Worm (Caenorhabditis elegans) whole organism, L3 larva: ENCODE measurements around the gene C34C6.10.

Source experiments
- R02D3.7 ChIP-seq: fragments of 150-350 bp; optimal IDR thresholded peaks from 2 replicates; lab custom pipeline; 2014; ENCODE audit warnings: missing biosample characterization, missing genetic modification characterization
- ZK546.5 ChIP-seq: sonication (generic microtip); optimal IDR thresholded peaks from 2 replicates; lab custom pipeline; 2017; ENCODE audit warnings: missing biosample characterization, missing genetic modification characterization
- ama-1 ChIP-seq: fragments of 150-350 bp; optimal IDR thresholded peaks from 2 replicates; lab custom pipeline; 2018
- ceh-16 ChIP-seq: sonication (generic microtip); optimal IDR thresholded peaks from 2 replicates; lab custom pipeline; 2017; ENCODE audit warnings: missing biosample characterization, missing genetic modification characterization
- ceh-28 ChIP-seq: fragments of 150-350 bp; optimal IDR thresholded peaks from 2 replicates; lab custom pipeline; 2014; ENCODE audit warnings: missing biosample characterization, missing genetic modification reagents, missing genetic modification characterization
- ceh-82 ChIP-seq: fragments of 150-350 bp; optimal IDR thresholded peaks from 2 replicates; lab custom pipeline; 2014; ENCODE audit warnings: missing biosample characterization, missing genetic modification characterization
- ceh-9 ChIP-seq: sonication (generic microtip); optimal IDR thresholded peaks from 2 replicates; lab custom pipeline; 2018; ENCODE audit warnings: missing biosample characterization, missing genetic modification characterization
- egl-27 ChIP-seq: sonication (generic microtip); optimal IDR thresholded peaks from 4 replicates; lab custom pipeline; 2017; ENCODE audit warnings: missing biosample characterization, missing genetic modification reagents, missing genetic modification characterization
- egl-5 ChIP-seq: fragments of 150-350 bp; optimal IDR thresholded peaks from 2 replicates; lab custom pipeline; 2017; ENCODE audit warnings: missing biosample characterization, missing genetic modification reagents, missing genetic modification characterization, inconsistent platforms
- elt-1 ChIP-seq: fragments of 150-350 bp; optimal IDR thresholded peaks from 2 replicates; lab custom pipeline; 2014; ENCODE audit warnings: missing biosample characterization, missing genetic modification characterization
- elt-2 ChIP-seq: sonication (generic microtip); optimal IDR thresholded peaks from 2 replicates; lab custom pipeline; 2016; ENCODE audit warnings: missing genetic modification reagents, mild to moderate bottlenecking, missing genetic modification characterization, missing compliant biosample characterization
- elt-3 ChIP-seq, 3 experiments: fragments of 150-350 bp in 1 of 3; sonication (generic microtip) in 2 of 3; optimal IDR thresholded peaks; 2 replicates in 2 of 3; 4 replicates in 1 of 3; lab custom pipeline; 2014 to 2017; ENCODE audit warnings: missing biosample characterization in 3 of 3, missing genetic modification characterization in 3 of 3
- fkh-10 ChIP-seq: sonication (generic microtip); optimal IDR thresholded peaks from 2 replicates; lab custom pipeline; 2017; ENCODE audit warnings: missing biosample characterization, missing genetic modification reagents, missing genetic modification characterization
- fkh-2 ChIP-seq: fragments of 150-350 bp; optimal IDR thresholded peaks from 2 replicates; lab custom pipeline; 2014; ENCODE audit warnings: missing biosample characterization, missing genetic modification reagents, missing genetic modification characterization
- fos-1 ChIP-seq: fragments of 150-350 bp; optimal IDR thresholded peaks from 2 replicates; lab custom pipeline; 2014; ENCODE audit warnings: missing biosample characterization, missing genetic modification characterization
- hmg-11 ChIP-seq: sonication (generic microtip); optimal IDR thresholded peaks from 2 replicates; lab custom pipeline; 2016; ENCODE audit warnings: missing genetic modification characterization, missing compliant biosample characterization
- jun-1 ChIP-seq: fragments of 150-350 bp; optimal IDR thresholded peaks from 2 replicates; lab custom pipeline; 2014; ENCODE audit warnings: missing biosample characterization, missing genetic modification reagents, missing genetic modification characterization
- lin-15B ChIP-seq: fragments of 150-350 bp; optimal IDR thresholded peaks from 2 replicates; lab custom pipeline; 2014; ENCODE audit warnings: missing biosample characterization, missing genetic modification characterization
- lin-39 ChIP-seq: fragments of 150-350 bp; optimal IDR thresholded peaks from 2 replicates; lab custom pipeline; 2018; ENCODE audit warnings: missing biosample characterization, missing genetic modification reagents, missing genetic modification characterization
- lsy-12 ChIP-seq: sonication (generic microtip); optimal IDR thresholded peaks from 2 replicates; lab custom pipeline; 2016; ENCODE audit warnings: mild to moderate bottlenecking, missing genetic modification characterization, missing compliant biosample characterization
- mml-1 ChIP-seq: fragments of 150-350 bp; sonication (generic microtip); optimal IDR thresholded peaks from 3 replicates; lab custom pipeline; 2014; ENCODE audit warnings: missing biosample characterization, missing genetic modification characterization
- nfya-1 ChIP-seq: sonication (generic microtip); optimal IDR thresholded peaks from 2 replicates; lab custom pipeline; 2017; ENCODE audit warnings: missing genetic modification characterization, mild to moderate bottlenecking, missing compliant biosample characterization, antibody characterized with exemption, moderate library complexity; ENCODE audit not compliant: insufficient read depth
- nhr-11 ChIP-seq: fragments of 150-350 bp; optimal IDR thresholded peaks from 2 replicates; lab custom pipeline; 2014; ENCODE audit warnings: missing biosample characterization, missing genetic modification characterization
- nhr-23 ChIP-seq: fragments of 150-350 bp; optimal IDR thresholded peaks from 2 replicates; lab custom pipeline; 2014; ENCODE audit warnings: missing biosample characterization, missing genetic modification reagents, missing genetic modification characterization
- nhr-25 ChIP-seq: sonication (generic microtip); optimal IDR thresholded peaks from 2 replicates; lab custom pipeline; 2017; ENCODE audit warnings: missing biosample characterization, missing genetic modification characterization
- nhr-28 ChIP-seq: fragments of 150-350 bp; optimal IDR thresholded peaks from 2 replicates; lab custom pipeline; 2014; ENCODE audit warnings: missing biosample characterization, missing genetic modification characterization
- nhr-43 ChIP-seq: sonication (generic microtip); optimal IDR thresholded peaks from 2 replicates; lab custom pipeline; 2016; ENCODE audit warnings: mild to moderate bottlenecking, missing genetic modification characterization, missing compliant biosample characterization; ENCODE audit not compliant: poor library complexity, severe bottlenecking
- nhr-67 ChIP-seq: fragments of 150-350 bp; optimal IDR thresholded peaks from 2 replicates; lab custom pipeline; 2014; ENCODE audit warnings: missing biosample characterization, missing genetic modification characterization
- nhr-76 ChIP-seq: fragments of 150-350 bp; sonication (generic microtip); optimal IDR thresholded peaks from 5 replicates; lab custom pipeline; 2014; ENCODE audit warnings: missing biosample characterization, missing genetic modification characterization
- nhr-77 ChIP-seq: fragments of 150-350 bp; optimal IDR thresholded peaks from 2 replicates; lab custom pipeline; 2014; ENCODE audit warnings: missing biosample characterization, missing genetic modification characterization
- pqm-1 ChIP-seq: fragments of 150-350 bp; optimal IDR thresholded peaks from 2 replicates; lab custom pipeline; 2017; ENCODE audit warnings: missing biosample characterization, missing genetic modification characterization, inconsistent platforms
- sea-2 ChIP-seq: fragments of 150-350 bp; sonication (generic microtip); optimal IDR thresholded peaks from 4 replicates; lab custom pipeline; 2014; ENCODE audit warnings: missing biosample characterization, missing genetic modification reagents, missing genetic modification characterization
- skn-1 ChIP-seq: fragments of 150-350 bp; optimal IDR thresholded peaks from 2 replicates; lab custom pipeline; 2014; ENCODE audit warnings: missing biosample characterization, missing genetic modification characterization
- snpc-4 ChIP-seq: fragments of 150-350 bp; optimal IDR thresholded peaks from 2 replicates; lab custom pipeline; 2014; ENCODE audit warnings: missing biosample characterization, missing genetic modification characterization
- unc-39 ChIP-seq: sonication (generic microtip); optimal IDR thresholded peaks from 4 replicates; lab custom pipeline; 2017; ENCODE audit warnings: missing biosample characterization, missing genetic modification characterization
- unc-62 ChIP-seq: fragments of 150-350 bp; sonication (generic microtip); optimal IDR thresholded peaks from 4 replicates; lab custom pipeline; 2014; ENCODE audit warnings: missing biosample characterization, missing genetic modification reagents, missing genetic modification characterization
- zag-1 ChIP-seq: fragments of 150-350 bp; optimal IDR thresholded peaks from 2 replicates; lab custom pipeline; 2014; ENCODE audit warnings: missing biosample characterization, missing genetic modification characterization
- ztf-11 ChIP-seq: fragments of 150-350 bp; optimal IDR thresholded peaks from 2 replicates; lab custom pipeline; 2014; ENCODE audit warnings: missing biosample characterization, missing genetic modification characterization
- ztf-4 ChIP-seq: fragments of 150-350 bp; optimal IDR thresholded peaks from 2 replicates; lab custom pipeline; 2014; ENCODE audit warnings: missing biosample characterization, missing genetic modification characterization

C34C6.10 gene

DNA sequence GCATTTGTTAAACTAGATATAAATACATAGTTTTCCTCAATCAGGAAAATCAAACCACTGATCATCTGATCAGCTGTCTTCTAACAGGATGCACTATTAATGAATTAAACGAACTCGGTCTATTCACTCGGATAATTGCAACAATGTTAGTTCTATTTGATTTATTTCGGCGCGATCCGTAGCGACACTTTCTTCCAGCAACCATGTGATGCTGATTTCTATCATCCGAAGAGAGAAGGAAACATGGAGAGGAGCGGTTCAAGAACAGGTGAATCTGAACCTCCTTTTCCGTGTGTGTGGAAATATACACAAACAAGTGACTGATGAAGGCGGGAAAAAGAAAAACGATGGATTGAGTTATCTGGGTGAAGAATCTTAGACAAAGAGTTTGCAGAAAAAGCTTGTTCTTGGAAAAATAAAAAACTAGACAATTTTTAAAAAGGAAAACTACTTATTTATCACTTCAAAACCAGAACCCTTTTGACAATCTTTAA lies 36.1 kb upstream of the C34C6.10 start:
- TF ChIP-seq nhr-43, result peak; percentile 53
- no peak for TF ChIP-seq skn-1 (tag; lab: Kevin White, UChicago)
- TF ChIP-seq elt-1 (tag; lab: Kevin White, UChicago), result peak; percentile 37

DNA sequence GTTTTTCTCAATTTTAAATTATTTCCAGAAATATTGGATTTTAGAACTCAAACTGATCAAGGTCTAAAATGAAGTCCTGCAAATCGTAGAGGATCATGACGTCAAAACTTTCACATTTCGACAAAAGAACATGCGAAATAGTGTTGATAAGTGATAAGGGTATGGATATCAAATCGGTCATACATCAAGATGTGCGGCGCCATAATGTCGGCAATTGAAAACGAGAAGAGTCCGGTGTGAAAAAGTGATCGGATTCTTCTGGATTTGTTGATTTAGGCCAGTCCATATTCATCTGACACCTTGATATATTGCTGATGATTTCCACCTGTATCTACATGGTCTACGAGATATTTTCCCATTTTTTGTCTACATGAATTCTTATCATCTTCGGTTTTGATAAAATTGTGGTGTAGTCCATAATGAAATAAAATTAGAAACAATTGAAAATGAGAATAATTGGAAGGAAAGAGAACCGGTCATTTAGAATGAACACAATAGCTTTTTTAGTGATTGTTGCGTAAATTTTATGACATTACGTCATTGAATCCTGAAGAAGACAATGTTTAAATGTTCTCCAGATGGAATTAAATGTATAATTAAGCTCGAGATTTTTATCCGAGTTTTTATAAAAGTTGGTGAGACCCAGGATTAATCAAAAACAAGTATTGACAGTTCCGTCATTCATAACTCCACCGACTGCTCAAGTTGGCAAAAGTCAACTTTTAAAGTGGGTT lies 35.4 kb upstream of the C34C6.10 start:
- TF ChIP-seq nhr-23 (tag; lab: Kevin White, UChicago) (peak; percentile 37), nhr-43 (peak; percentile 62), jun-1 (tag; lab: Kevin White, UChicago) (no peak), skn-1 (tag; lab: Kevin White, UChicago) (no peak)

DNA sequence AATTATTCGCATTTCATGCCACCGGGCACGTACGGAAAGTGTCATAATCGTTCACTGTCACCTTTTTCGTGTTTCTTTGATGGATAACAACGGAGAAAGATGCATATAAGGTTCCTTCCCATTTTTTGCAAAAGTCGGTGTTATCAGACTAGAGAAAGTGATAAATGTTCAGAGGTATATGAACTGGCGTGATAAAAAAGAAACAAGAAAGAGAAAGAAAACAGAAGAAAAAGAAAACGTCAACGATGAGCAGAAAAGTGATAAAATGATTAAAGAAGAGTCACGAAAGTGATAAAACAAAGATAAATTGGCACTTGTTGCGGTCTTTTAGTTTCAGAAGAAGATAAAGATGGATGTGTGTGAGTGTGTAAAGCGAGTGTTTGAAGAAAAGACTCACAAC lies 34.6 kb upstream of the C34C6.10 start:
- TF ChIP-seq fkh-2, result no peak
- no peak for TF ChIP-seq nhr-77
- peak in 1 of 3 experiments; percentile 75 for TF ChIP-seq elt-3 (tag; optimal IDR thresholded peaks at IDR 0.05; lab: Kevin White, UChicago)
- no peak for TF ChIP-seq nhr-76 (tag; lab: Kevin White, UChicago)
- no peak for TF ChIP-seq elt-1 (tag; lab: Kevin White, UChicago)
- TF ChIP-seq nhr-67 (tag; lab: Kevin White, UChicago), result no peak
- TF ChIP-seq egl-5 (tag; lab: Kevin White, UChicago), result peak; percentile 6
- TF ChIP-seq nhr-25 (tag; lab: Kevin White, UChicago), result peak; percentile 5
- TF ChIP-seq snpc-4 (tag; lab: Kevin White, UChicago), result no peak
- no peak for TF ChIP-seq unc-62
- no peak for TF ChIP-seq R02D3.7 (tag; lab: Kevin White, UChicago)
- no peak for TF ChIP-seq egl-27
- TF ChIP-seq zag-1 (tag; lab: Kevin White, UChicago), result no peak
- TF ChIP-seq ztf-11 (tag; lab: Kevin White, UChicago), result no peak

DNA sequence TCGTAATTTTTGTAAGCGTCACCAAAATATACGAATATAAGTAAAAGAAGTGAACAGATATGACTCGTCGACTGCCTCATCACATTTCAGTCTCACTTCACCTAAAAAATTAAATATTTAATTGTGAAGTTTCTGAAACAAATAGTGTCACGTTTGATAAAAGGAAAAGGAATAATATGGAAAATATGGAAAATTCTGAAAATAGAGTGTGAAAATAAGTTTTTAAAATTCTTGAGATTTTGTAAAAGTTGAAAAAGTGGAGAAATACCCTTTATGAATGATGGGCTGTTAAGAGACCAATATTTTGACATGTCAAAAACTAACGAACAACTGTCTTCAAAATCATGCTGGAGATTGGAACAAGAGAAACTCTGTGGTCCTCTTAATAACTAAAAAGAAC lies 31.0 kb upstream of the C34C6.10 start, which contains the start of gene T01B7.9:
T01B7.9 (minus strand) TSS at position 101 of the 400 bp plus-strand sequence.
- TF ChIP-seq ceh-82 (tag; lab: Kevin White, UChicago), result no peak
- no peak for TF ChIP-seq ceh-9 (tag; lab: Kevin White, UChicago)
- TF ChIP-seq fkh-10 (GFP tag; lab: Kevin White, UChicago), result no peak
- no peak for TF ChIP-seq fos-1 (tag; lab: Kevin White, UChicago)
- no peak for TF ChIP-seq lin-15B (tag; lab: Kevin White, UChicago)
- TF ChIP-seq lin-39 (tag; lab: Kevin White, UChicago), result no peak
- no peak for TF ChIP-seq hmg-11 (tag; lab: Kevin White, UChicago)
- TF ChIP-seq ceh-16, result no peak
- TF ChIP-seq elt-2 (tag; lab: Kevin White, UChicago), result no peak

DNA sequence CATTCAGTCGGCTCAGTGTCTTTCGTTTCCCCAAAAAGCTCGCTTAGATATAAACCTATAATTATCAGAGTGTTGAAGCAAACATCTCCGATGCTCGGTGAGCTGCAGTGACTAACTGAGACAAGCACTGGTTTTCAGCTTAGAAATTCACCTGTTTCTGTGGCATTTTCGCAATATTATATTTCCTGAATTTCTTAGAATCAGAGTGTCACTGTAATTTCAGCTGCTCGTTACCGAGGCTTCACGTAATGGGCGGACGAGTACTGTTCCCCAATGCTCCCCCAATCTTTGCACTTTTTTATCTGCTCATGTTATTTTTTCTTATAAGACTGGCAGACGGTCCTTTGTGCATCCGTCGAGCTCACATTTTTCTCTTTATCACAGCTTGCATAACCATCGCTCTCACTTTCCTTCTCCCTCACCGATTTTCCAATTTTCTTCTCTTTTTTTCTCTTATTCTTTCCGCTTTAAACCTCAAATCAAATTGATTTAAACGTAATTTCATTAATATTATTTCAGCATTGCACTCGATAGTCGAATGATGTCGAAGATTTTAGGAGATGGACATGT lies 26.4 kb upstream of the C34C6.10 start, which contains the start of gene trcs-2:
trcs-2 (plus strand) TSS at position 520 of the 570 bp plus-strand sequence.
- TF ChIP-seq zag-1 (tag; lab: Kevin White, UChicago) (no peak), unc-39 (tag; lab: Kevin White, UChicago) (no peak), ceh-16 (no peak), R02D3.7 (tag; lab: Kevin White, UChicago) (no peak)
- TF ChIP-seq, all 47 proteins: peak for 0

DNA sequence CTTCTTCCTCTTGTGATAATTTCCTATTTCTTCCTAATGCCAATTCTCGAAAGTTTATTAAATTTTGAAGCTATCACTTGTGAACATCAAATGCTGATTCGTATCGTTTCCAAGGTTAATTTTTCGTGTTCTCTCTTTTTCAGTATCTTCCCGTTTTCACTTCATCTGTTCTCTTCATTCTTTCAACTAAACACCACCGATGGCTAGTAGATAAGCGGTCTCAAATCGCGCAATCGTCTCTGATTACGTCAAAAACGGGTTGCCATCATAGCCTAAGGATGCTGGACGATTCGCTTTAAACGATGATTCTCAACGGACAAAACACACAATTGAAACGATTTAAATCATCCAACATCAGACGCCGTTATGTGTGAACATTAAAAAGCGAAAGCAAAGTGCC lies 21.9 kb upstream of the C34C6.10 start:
- TF ChIP-seq nhr-76 (tag; lab: Kevin White, UChicago) (no peak), nfya-1 (tag; lab: Kevin White, UChicago) (no peak), nhr-23 (tag; lab: Kevin White, UChicago) (peak; percentile 66), elt-3 (tag; optimal IDR thresholded peaks at IDR 0.05; lab: Kevin White, UChicago) (no peak), sea-2 (GFP tag; lab: Kevin White, UChicago) (no peak), ama-1 (no peak), ztf-4 (tag; lab: Kevin White, UChicago) (no peak), nhr-28 (tag; lab: Kevin White, UChicago) (no peak), nhr-77 (no peak), mml-1 (tag; lab: Kevin White, UChicago) (no peak), ZK546.5 (no peak), unc-62 (no peak), ztf-11 (tag; lab: Kevin White, UChicago) (no peak), nhr-43 (no peak), R02D3.7 (tag; lab: Kevin White, UChicago) (no peak), lsy-12 (tag; lab: Kevin White, UChicago) (no peak), pqm-1 (tag; lab: Kevin White, UChicago) (no peak), ceh-28 (no peak), lin-39 (tag; lab: Kevin White, UChicago) (no peak), ceh-9 (tag; lab: Kevin White, UChicago) (no peak), fos-1 (tag; lab: Kevin White, UChicago) (no peak), elt-2 (tag; lab: Kevin White, UChicago) (no peak), fkh-2 (no peak), nhr-11 (tag; lab: Kevin White, UChicago) (no peak), elt-1 (tag; lab: Kevin White, UChicago) (peak; percentile 98), nhr-25 (tag; lab: Kevin White, UChicago) (peak; percentile 93)
